Fruit fly (Drosophila melanogaster) whole organism, embryonic: ENCODE measurements around the gene CG7634.

Source experiments
- Antp ChIP-seq: fragments of 200-800 bp; sonication (Bioruptor generic); optimal IDR thresholded peaks from 3 replicates; lab custom pipeline; 2016; ENCODE audit warnings: missing biosample characterization, missing genetic modification characterization
- CG10654 ChIP-seq: fragments of 200-800 bp; sonication (Bioruptor generic); optimal IDR thresholded peaks from 2 replicates; lab custom pipeline; 2016; ENCODE audit warnings: missing biosample characterization, missing genetic modification characterization
- CG13624 ChIP-seq: fragments of 200-800 bp; sonication (Bioruptor generic); optimal IDR thresholded peaks from 2 replicates; lab custom pipeline; 2016; ENCODE audit warnings: missing biosample characterization, missing genetic modification characterization
- CG14014 ChIP-seq: fragments of 200-800 bp; sonication (Bioruptor generic); IDR thresholded peaks from 2 replicates; pipeline ENCODE4 v1.3.6; 2022; ENCODE audit warnings: missing biosample characterization, missing genetic modification characterization
- CG14667 ChIP-seq: fragments of 200-800 bp; sonication (Bioruptor generic); IDR thresholded peaks from 2 replicates; pipeline ENCODE4 v1.3.6; 2022; ENCODE audit warnings: missing biosample characterization, missing genetic modification characterization
- CG15269 ChIP-seq: fragments of 200-800 bp; sonication (Bioruptor generic); optimal IDR thresholded peaks from 2 replicates; lab custom pipeline; 2018; ENCODE audit warnings: missing biosample characterization, mild to moderate bottlenecking, missing genetic modification characterization, moderate library complexity
- CG15601 ChIP-seq: fragments of 200-800 bp; sonication (Bioruptor generic); optimal IDR thresholded peaks from 3 replicates; lab custom pipeline; 2019; ENCODE audit warnings: missing biosample characterization, mild to moderate bottlenecking, missing genetic modification characterization, moderate library complexity
- CG1647 ChIP-seq: fragments of 200-800 bp; sonication (Bioruptor generic); optimal IDR thresholded peaks from 3 replicates; lab custom pipeline; 2016; ENCODE audit warnings: missing biosample characterization, missing genetic modification characterization
- CG17568 ChIP-seq: fragments of 200-800 bp; sonication (Bioruptor generic); optimal IDR thresholded peaks from 2 replicates; lab custom pipeline; 2018; ENCODE audit warnings: missing biosample characterization, mild to moderate bottlenecking, missing genetic modification characterization, moderate library complexity
- CG1792 ChIP-seq: fragments of 200-800 bp; sonication (Bioruptor generic); optimal IDR thresholded peaks from 2 replicates; lab custom pipeline; 2016; ENCODE audit warnings: missing biosample characterization, missing genetic modification characterization
- CG2116 ChIP-seq: fragments of 200-800 bp; sonication (Bioruptor generic); optimal IDR thresholded peaks from 3 replicates; lab custom pipeline; 2018; ENCODE audit warnings: missing biosample characterization, mild to moderate bottlenecking, missing genetic modification characterization
- CG3065 ChIP-seq: fragments of 200-800 bp; sonication (Bioruptor generic); optimal IDR thresholded peaks from 2 replicates; lab custom pipeline; 2016; ENCODE audit warnings: missing biosample characterization, missing genetic modification characterization
- CG34422 ChIP-seq: fragments of 200-800 bp; sonication (Bioruptor generic); IDR thresholded peaks from 3 replicates; pipeline ENCODE4 v1.3.6; 2022; ENCODE audit warnings: missing biosample characterization, missing genetic modification characterization
- CG3995 ChIP-seq: fragments of 200-800 bp; sonication (Bioruptor generic); optimal IDR thresholded peaks from 3 replicates; lab custom pipeline; 2016; ENCODE audit warnings: missing biosample characterization, missing genetic modification characterization
- CG6654 ChIP-seq: fragments of 200-800 bp; sonication (Bioruptor generic); optimal IDR thresholded peaks from 2 replicates; lab custom pipeline; 2017; ENCODE audit warnings: missing biosample characterization, mild to moderate bottlenecking, missing genetic modification characterization
- CG8359 ChIP-seq: fragments of 200-800 bp; sonication (Bioruptor generic); optimal IDR thresholded peaks from 2 replicates; lab custom pipeline; 2017; ENCODE audit warnings: missing biosample characterization, mild to moderate bottlenecking, missing genetic modification characterization, borderline replicate concordance
- CG8765 ChIP-seq: fragments of 200-800 bp; sonication (Bioruptor generic); IDR thresholded peaks from 2 replicates; pipeline ENCODE4 v1.3.6; 2022; ENCODE audit warnings: missing biosample characterization, missing genetic modification characterization
- Dll ChIP-seq: fragments of 200-800 bp; sonication (Bioruptor generic); IDR thresholded peaks from 4 replicates; pipeline ENCODE4 v1.3.6; 2022; ENCODE audit warnings: missing biosample characterization, missing genetic modification characterization; ENCODE audit not compliant: partially characterized antibody
- Eip74EF ChIP-seq, 2 experiments: fragments of 200-800 bp in 1 of 2; fragments of >200 bp in 1 of 2; sonication (Bioruptor generic) in 1 of 2; optimal IDR thresholded peaks; 2 replicates each; lab custom pipeline; 2017 to 2019; ENCODE audit warnings: missing biosample characterization in 2 of 2, missing genetic modification characterization in 2 of 2, mild to moderate bottlenecking in 1 of 2, moderate library complexity in 1 of 2
- Elba2 ChIP-seq: fragments of 200-800 bp; sonication (Bioruptor generic); optimal IDR thresholded peaks from 3 replicates; lab custom pipeline; 2016; ENCODE audit warnings: missing biosample characterization, missing genetic modification characterization
- Ets97D ChIP-seq: fragments of 200-800 bp; sonication (Bioruptor generic); optimal IDR thresholded peaks from 3 replicates; lab custom pipeline; 2016; ENCODE audit warnings: missing biosample characterization, missing genetic modification characterization
- Gug ChIP-seq: fragments of 200-800 bp; sonication (Bioruptor generic); IDR thresholded peaks from 4 replicates; pipeline ENCODE4 v1.3.6; 2022; ENCODE audit warnings: missing biosample characterization, missing genetic modification characterization
- Spps ChIP-seq: fragments of 200-800 bp; sonication (Bioruptor generic); optimal IDR thresholded peaks from 2 replicates; lab custom pipeline; 2018; ENCODE audit warnings: missing biosample characterization, mild to moderate bottlenecking, missing genetic modification characterization
- YL-1 ChIP-seq: fragments of 200-800 bp; sonication (Bioruptor generic); optimal IDR thresholded peaks from 3 replicates; lab custom pipeline; 2017; ENCODE audit warnings: missing biosample characterization, mild to moderate bottlenecking, missing genetic modification characterization
- abd-A ChIP-seq: fragments of 200-800 bp; sonication (Bioruptor generic); optimal IDR thresholded peaks from 3 replicates; lab custom pipeline; 2019; ENCODE audit warnings: missing biosample characterization, mild to moderate bottlenecking, missing genetic modification characterization, moderate library complexity
- ap ChIP-seq: fragments of 200-800 bp; sonication (Bioruptor generic); IDR thresholded peaks from 2 replicates; pipeline ENCODE4 v1.3.6; 2022; ENCODE audit warnings: missing biosample characterization, missing genetic modification characterization
- br ChIP-seq: fragments of >200 bp; optimal IDR thresholded peaks from 2 replicates; lab custom pipeline; 2017
- corto ChIP-seq: fragments of 200-800 bp; sonication (Bioruptor generic); optimal IDR thresholded peaks from 2 replicates; lab custom pipeline; 2016; ENCODE audit warnings: missing biosample characterization, mild to moderate bottlenecking, missing genetic modification characterization, moderate library complexity
- dati ChIP-seq: fragments of 200-800 bp; sonication (Bioruptor generic); IDR thresholded peaks from 2 replicates; pipeline ENCODE4 v1.3.6; 2022; ENCODE audit warnings: missing biosample characterization, missing genetic modification characterization
- dpn ChIP-seq, 2 experiments: fragments of 200-800 bp; sonication (Bioruptor generic); optimal IDR thresholded peaks; 3 replicates each; lab custom pipeline; 2016; ENCODE audit warnings: missing biosample characterization in 2 of 2, missing genetic modification characterization in 2 of 2
- eve ChIP-seq, 2 experiments: fragments of >200 bp; optimal IDR thresholded peaks; 2 replicates each; lab custom pipeline; 2017; ENCODE audit warnings: missing biosample characterization in 2 of 2, missing genetic modification characterization in 2 of 2
- fd102C ChIP-seq: fragments of 200-800 bp; sonication (Bioruptor generic); optimal IDR thresholded peaks from 2 replicates; lab custom pipeline; 2018; ENCODE audit warnings: missing biosample characterization, mild to moderate bottlenecking, missing genetic modification characterization, moderate library complexity
- fd96Cb ChIP-seq: fragments of 200-800 bp; sonication (Bioruptor generic); optimal IDR thresholded peaks from 2 replicates; lab custom pipeline; 2018; ENCODE audit warnings: missing biosample characterization, mild to moderate bottlenecking, missing genetic modification characterization, moderate library complexity
- her ChIP-seq: fragments of 200-800 bp; sonication (Bioruptor generic); optimal IDR thresholded peaks from 2 replicates; lab custom pipeline; 2016; ENCODE audit warnings: missing biosample characterization, missing genetic modification characterization
- hkb ChIP-seq, 2 experiments: fragments of 200-800 bp in 1 of 2; fragments of >200 bp in 1 of 2; sonication (Bioruptor generic) in 1 of 2; IDR thresholded peaks in 1 of 2; optimal IDR thresholded peaks in 1 of 2; 2 replicates each; pipeline versions ENCODE4 v1.3.6 to Lab custom; 2017 to 2022; ENCODE audit warnings: missing biosample characterization in 1 of 2, missing genetic modification characterization in 1 of 2
- knrl ChIP-seq: fragments of 200-800 bp; sonication (Bioruptor generic); IDR thresholded peaks from 3 replicates; pipeline ENCODE4 v1.3.6; 2022; ENCODE audit warnings: missing biosample characterization, missing genetic modification characterization; ENCODE audit not compliant: partially characterized antibody
- maf-S ChIP-seq: fragments of 200-800 bp; sonication (Bioruptor generic); optimal IDR thresholded peaks from 2 replicates; lab custom pipeline; 2016; ENCODE audit warnings: missing biosample characterization, missing genetic modification characterization
- nerfin-1 ChIP-seq: fragments of 200-800 bp; sonication (Bioruptor generic); optimal IDR thresholded peaks from 3 replicates; lab custom pipeline; 2019; ENCODE audit warnings: missing biosample characterization, mild to moderate bottlenecking, missing genetic modification characterization, moderate library complexity
- nmo ChIP-seq: fragments of 200-800 bp; sonication (Bioruptor generic); optimal IDR thresholded peaks from 2 replicates; lab custom pipeline; 2018; ENCODE audit warnings: missing biosample characterization, mild to moderate bottlenecking, missing genetic modification characterization, moderate library complexity
- pfk ChIP-seq: fragments of 200-800 bp; sonication (Bioruptor generic); optimal IDR thresholded peaks from 2 replicates; lab custom pipeline; 2018; ENCODE audit warnings: missing biosample characterization, mild to moderate bottlenecking, missing genetic modification characterization, moderate library complexity
- pita ChIP-seq: fragments of 200-800 bp; sonication (Bioruptor generic); optimal IDR thresholded peaks from 2 replicates; lab custom pipeline; 2017; ENCODE audit warnings: missing biosample characterization, mild to moderate bottlenecking, missing genetic modification characterization
- pum ChIP-seq: fragments of 200-800 bp; sonication (Bioruptor generic); optimal IDR thresholded peaks from 2 replicates; lab custom pipeline; 2016; ENCODE audit warnings: missing biosample characterization, missing genetic modification characterization
- pzg ChIP-seq: fragments of 200-800 bp; sonication (Bioruptor generic); optimal IDR thresholded peaks from 3 replicates; lab custom pipeline; 2018; ENCODE audit warnings: missing biosample characterization, mild to moderate bottlenecking, missing genetic modification characterization, moderate library complexity
- seq ChIP-seq: fragments of 200-800 bp; sonication (Bioruptor generic); IDR thresholded peaks from 2 replicates; pipeline ENCODE4 v1.3.6; 2022; ENCODE audit warnings: missing biosample characterization, missing genetic modification characterization
- slbo ChIP-seq: fragments of 200-800 bp; sonication (Bioruptor generic); IDR thresholded peaks from 2 replicates; pipeline ENCODE4 v1.3.6; 2022; ENCODE audit warnings: missing biosample characterization, missing genetic modification characterization
- tgo ChIP-seq: fragments of 200-800 bp; sonication (Bioruptor generic); IDR thresholded peaks from 3 replicates; pipeline ENCODE4 v1.3.6; 2022; ENCODE audit warnings: missing biosample characterization, missing genetic modification characterization
- trem ChIP-seq: fragments of 200-800 bp; optimal IDR thresholded peaks from 3 replicates; lab custom pipeline; 2019; ENCODE audit warnings: missing biosample characterization, mild to moderate bottlenecking, missing genetic modification characterization, moderate library complexity
- ttk ChIP-seq: fragments of 200-800 bp; sonication (Bioruptor generic); IDR thresholded peaks from 2 replicates; pipeline ENCODE4 v2.1.2; 2022; ENCODE audit warnings: missing biosample characterization, missing genetic modification characterization
- zfh2 ChIP-seq: fragments of 200-800 bp; sonication (Bioruptor generic); optimal IDR thresholded peaks from 2 replicates; lab custom pipeline; 2016; ENCODE audit warnings: missing biosample characterization, missing genetic modification characterization

Gene CG7634

dm6 chr3L:21568848-21569372, 3.7 kb downstream of the CG7634 start, which contains the start of the genes CRIF and SMC5 (continued):
- no peak for TF ChIP-seq Eip74EF (GFP tag; optimal IDR thresholded peaks at IDR 0.05; lab: Kevin White, UChicago)
- TF ChIP-seq CG15269: no peak
- peak; percentile 51 for TF ChIP-seq fd96Cb
- TF ChIP-seq Spps (tag; lab: Kevin White, UChicago): peak; percentile 15
- no peak for TF ChIP-seq abd-A (tag; lab: Kevin White, UChicago)
- peak; percentile 36 for TF ChIP-seq Antp (GFP tag; lab: Kevin White, UChicago)
- no peak for TF ChIP-seq br (lab: Kevin White, UChicago)
- 0 out of 4 replicates have a peak, but pooled peaks have one; percentile 51 for TF ChIP-seq Dll (GFP tag; lab: Robert Waterston, UW)
- peak; percentile 9 for TF ChIP-seq CG3065
- TF ChIP-seq Ets97D (GFP tag; lab: Kevin White, UChicago): peak; percentile 52
- peak; percentile 70 for TF ChIP-seq CG2116 (GFP tag; lab: Kevin White, UChicago)
- peak; percentile 68 for TF ChIP-seq CG15601 (tag; lab: Kevin White, UChicago)
- peak; percentile 81 for TF ChIP-seq nmo (GFP tag; lab: Kevin White, UChicago)
- TF ChIP-seq pzg (GFP tag; lab: Kevin White, UChicago): peak; percentile 39
- no peak for TF ChIP-seq CG8765 (GFP tag; lab: Robert Waterston, UW)
- TF ChIP-seq CG10654: peak; percentile 42
- TF ChIP-seq CG17568 (GFP tag; lab: Kevin White, UChicago): no peak
- no peak for TF ChIP-seq hkb (optimal IDR thresholded peaks at IDR 0.05; lab: Kevin White, UChicago)
- 0 out of 2 replicates have a peak, but pooled peaks have one; percentile 21 for TF ChIP-seq hkb (GFP tag; IDR thresholded peaks at IDR 0.05; lab: Robert Waterston, UW)
- TF ChIP-seq Elba2 (GFP tag; lab: Kevin White, UChicago): peak; percentile 39
- no peak for TF ChIP-seq fd102C (GFP tag; lab: Kevin White, UChicago)
- no peak for TF ChIP-seq dati (GFP tag; lab: Robert Waterston, UW)
- peak; percentile 76 for TF ChIP-seq zfh2
- peak; percentile 52; the same call in 1 of the 2 replicates for TF ChIP-seq CG14014 (GFP tag; lab: Robert Waterston, UW)
- TF ChIP-seq CG6654 (GFP tag; lab: Kevin White, UChicago): peak; percentile 14
- TF ChIP-seq pum: peak; percentile 50
- TF ChIP-seq slbo: peak; percentile 75
- peak; percentile 49 for TF ChIP-seq trem (tag; lab: Kevin White, UChicago)
- no peak for TF ChIP-seq seq
- TF ChIP-seq CG34422 (GFP tag; lab: Robert Waterston, UW): 0 out of 3 replicates have a peak, but pooled peaks have one; percentile 58
- peak; percentile 34 for TF ChIP-seq CG3995 (GFP tag; lab: Kevin White, UChicago)
- no peak for TF ChIP-seq corto (GFP tag; lab: Kevin White, UChicago)
- no peak for TF ChIP-seq pita
- peak; percentile 56 for TF ChIP-seq CG1647 (GFP tag; lab: Kevin White, UChicago)
- TF ChIP-seq CG13624: peak; percentile 73
- no peak for TF ChIP-seq CG8359 (GFP tag; lab: Kevin White, UChicago)
- no peak; the same call in 1 of the 2 replicates for TF ChIP-seq ap (GFP tag; lab: Robert Waterston, UW)
- peak; percentile 42; the same call in 1 of the 3 replicates for TF ChIP-seq knrl (GFP tag; lab: Robert Waterston, UW)
- TF ChIP-seq dpn (GFP tag; optimal IDR thresholded peaks at IDR 0.05; lab: Kevin White, UChicago): peak; percentile 76 to 77
- TF ChIP-seq nerfin-1 (tag; lab: Kevin White, UChicago): peak; percentile 42
- 0 out of 2 replicates have a peak, but pooled peaks have one; percentile 42 for TF ChIP-seq ttk (GFP tag; lab: Robert Waterston, UW)
- TF ChIP-seq maf-S (GFP tag; lab: Kevin White, UChicago): peak; percentile 64
- peak in 1 of 2 experiments; percentile 90 for TF ChIP-seq eve (GFP tag; optimal IDR thresholded peaks at IDR 0.05; lab: Kevin White, UChicago)
- peak; percentile 11 for TF ChIP-seq YL-1 (GFP tag; lab: Kevin White, UChicago)
- no peak for TF ChIP-seq pfk
- no peak for TF ChIP-seq CG14667 (GFP tag; lab: Robert Waterston, UW)
- TF ChIP-seq her (GFP tag; lab: Kevin White, UChicago): peak; percentile 43
- TF ChIP-seq CG1792: no peak
- peak; percentile 59; the same call in 2 of the 3 replicates for TF ChIP-seq tgo (GFP tag; lab: Robert Waterston, UW)
- TF ChIP-seq Gug: no peak
